Fruit fly (Drosophila melanogaster) Kc167 (cell line): Measurements from ENCODE around the gene Skel.

Experiments
- Myc ChIP-seq: fragments of >200 bp; optimal IDR thresholded peaks from 2 replicates; lab custom pipeline; 2017; ENCODE audit warnings: missing external identifiers
- Sin3A ChIP-seq: fragments of >200 bp; optimal IDR thresholded peaks from 2 replicates; lab custom pipeline; 2018; ENCODE audit warnings: missing external identifiers
- h ChIP-seq: fragments of >200 bp; optimal IDR thresholded peaks from 3 replicates; lab custom pipeline; 2018; ENCODE audit warnings: missing external identifiers
- insv ChIP-seq: fragments of >200 bp; optimal IDR thresholded peaks from 3 replicates; lab custom pipeline; 2018; ENCODE audit warnings: missing external identifiers
- psq ChIP-seq: fragments of >200 bp; optimal IDR thresholded peaks from 2 replicates; lab custom pipeline; 2017; ENCODE audit warnings: missing external identifiers
- ttk ChIP-seq: sonication (Bioruptor generic); optimal IDR thresholded peaks from 2 replicates; lab custom pipeline; 2017; ENCODE audit warnings: missing external identifiers

DNA sequence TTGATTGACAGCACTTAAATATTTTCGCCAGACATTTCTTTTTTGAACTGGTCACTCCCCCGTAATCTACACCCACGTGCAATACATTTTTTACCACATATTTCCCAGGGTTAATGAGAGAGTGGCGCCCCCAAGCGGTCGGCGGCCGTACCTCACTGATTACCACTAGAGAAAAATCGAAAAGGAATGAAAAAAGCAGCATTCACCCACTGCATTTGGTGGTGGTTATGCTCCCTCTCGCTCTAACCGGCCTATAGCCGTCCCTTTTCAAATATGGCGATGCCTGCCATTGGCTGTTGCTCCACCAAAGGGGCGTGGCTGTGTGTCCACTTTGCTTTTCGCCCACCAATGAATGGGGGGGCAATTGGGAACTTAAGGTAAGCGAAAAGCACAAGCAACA is 21.8 kb upstream of the Skel start:
- TF ChIP-seq psq (lab: Kevin White, UChicago) (no peak), h (lab: Kevin White, UChicago) (no peak), Sin3A (lab: Kevin White, UChicago) (no peak), Myc (no peak), insv (no peak), ttk (no peak)
